Worm (Caenorhabditis elegans): Measurements from ENCODE around the gene tbc-1.

- TF ChIP-seq aly-2 (tag; optimal IDR thresholded peaks at IDR 0.05) (no peak), fkh-4 (tag; optimal IDR thresholded peaks at IDR 0.05; ENCODE audit: borderline replicate concordance) (no peak), hpl-2 (GFP tag; optimal IDR thresholded peaks at IDR 0.05) (no peak), nhr-237 (tag; optimal IDR thresholded peaks at IDR 0.05) (no peak), snpc-4 (tag; optimal IDR thresholded peaks at IDR 0.05) (no peak), elt-2 (tag; optimal IDR thresholded peaks at IDR 0.05) (no peak), ztf-4 (tag; optimal IDR thresholded peaks at IDR 0.05) (no peak), nhr-90 (tag; optimal IDR thresholded peaks at IDR 0.05; ENCODE audit: poor library complexity) (no peak), nhr-47 (tag; optimal IDR thresholded peaks at IDR 0.05) (no peak)
These were observed 18.8 kb upstream of the tbc-1 start for ce11 chrX:14951797-14952196.
